Worm (Caenorhabditis elegans) whole organism, L1 larva: Measurements from ENCODE around the gene unc-3.
A peak's percentile ranks its signal among the peaks of the same experiment; 100 is the strongest.

ENCODE experiments used
- C04F5.9 ChIP-seq: sonication (generic microtip); optimal IDR thresholded peaks from 2 replicates; lab custom pipeline; 2016; ENCODE audit warnings: missing genetic modification characterization, missing compliant biosample characterization
- C16A3.4 ChIP-seq: fragments of 150-350 bp; optimal IDR thresholded peaks from 2 replicates; lab custom pipeline; 2014; ENCODE audit warnings: missing biosample characterization, missing genetic modification characterization
- C34B4.2 ChIP-seq: sonication (generic microtip); optimal IDR thresholded peaks from 2 replicates; lab custom pipeline; 2017; ENCODE audit warnings: mild to moderate bottlenecking, missing genetic modification characterization, missing compliant biosample characterization
- alr-1 ChIP-seq: fragments of 200-800 bp; sonication (Bioruptor generic); optimal IDR thresholded peaks from 2 replicates; lab custom pipeline; 2018; ENCODE audit warnings: borderline replicate concordance, mild to moderate bottlenecking, missing genetic modification characterization, missing compliant biosample characterization
- ceh-88 ChIP-seq: fragments of 200-800 bp; sonication (Bioruptor generic); IDR thresholded peaks from 2 replicates; pipeline ENCODE4 v1.3.6; 2022; ENCODE audit warnings: missing genetic modification characterization, missing compliant biosample characterization
- ces-1 ChIP-seq: fragments of 150-350 bp; optimal IDR thresholded peaks from 2 replicates; lab custom pipeline; 2014; ENCODE audit warnings: missing biosample characterization, missing genetic modification reagents, missing genetic modification characterization
- efl-1 ChIP-seq, 4 experiments: fragments of 150-350 bp; optimal IDR thresholded peaks in 3 of 4; peaks in 1 of 4; 1 replicate in 1 of 4; 2 replicates in 3 of 4; lab custom pipeline; 2014; ENCODE audit warnings: missing biosample characterization in 2 of 4, missing genetic modification characterization in 2 of 4, missing genetic modification reagents in 2 of 4
- efl-3 ChIP-seq: fragments of 200-800 bp; sonication (Bioruptor generic); optimal IDR thresholded peaks from 2 replicates; lab custom pipeline; 2018; ENCODE audit warnings: mild to moderate bottlenecking, missing genetic modification characterization, missing compliant biosample characterization
- elt-2 ChIP-seq: sonication (generic microtip); optimal IDR thresholded peaks from 2 replicates; lab custom pipeline; 2016; ENCODE audit warnings: missing genetic modification characterization, mild to moderate bottlenecking, inconsistent platforms, missing compliant biosample characterization, missing genetic modification reagents
- elt-3 ChIP-seq, 6 experiments: fragments of 150-350 bp in 1 of 6; sonication (generic microtip); optimal IDR thresholded peaks; 2 replicates each; lab custom pipeline; 2017 to 2018; ENCODE audit warnings: missing biosample characterization in 6 of 6, missing genetic modification characterization in 6 of 6, inconsistent platforms in 1 of 6
- fkh-4 ChIP-seq: sonication (generic microtip); optimal IDR thresholded peaks from 2 replicates; lab custom pipeline; 2016; ENCODE audit warnings: missing compliant biosample characterization, missing genetic modification characterization, borderline replicate concordance
- fkh-8 ChIP-seq: sonication (generic microtip); optimal IDR thresholded peaks from 2 replicates; lab custom pipeline; 2016; ENCODE audit warnings: mild to moderate bottlenecking, missing genetic modification characterization, missing compliant biosample characterization
- fos-1 ChIP-seq: fragments of 150-350 bp; optimal IDR thresholded peaks from 2 replicates; lab custom pipeline; 2014; ENCODE audit warnings: missing biosample characterization, missing genetic modification characterization
- hlh-4 ChIP-seq: sonication (generic microtip); optimal IDR thresholded peaks from 2 replicates; lab custom pipeline; 2016; ENCODE audit warnings: mild to moderate bottlenecking, missing genetic modification characterization, missing compliant biosample characterization
- irx-1 ChIP-seq: sonication (generic microtip); optimal IDR thresholded peaks from 2 replicates; lab custom pipeline; 2016; ENCODE audit warnings: missing genetic modification characterization, missing compliant biosample characterization
- lin-13 ChIP-seq: fragments of 150-350 bp; optimal IDR thresholded peaks from 2 replicates; lab custom pipeline; 2014; ENCODE audit warnings: missing biosample characterization, missing genetic modification reagents, missing genetic modification characterization
- mef-2 ChIP-seq: fragments of 150-350 bp; optimal IDR thresholded peaks from 2 replicates; lab custom pipeline; 2014; ENCODE audit warnings: missing biosample characterization, missing genetic modification characterization
- nhr-11 ChIP-seq: fragments of 150-350 bp; optimal IDR thresholded peaks from 2 replicates; lab custom pipeline; 2014; ENCODE audit warnings: missing biosample characterization, missing genetic modification characterization
- nhr-19 ChIP-seq: fragments of 200-800 bp; sonication (Bioruptor generic); conservative IDR thresholded peaks from 2 replicates; pipeline ENCODE4 v1.3.6; 2022; ENCODE audit warnings: missing genetic modification characterization, missing compliant biosample characterization
- nhr-237 ChIP-seq: fragments of 150-350 bp; optimal IDR thresholded peaks from 2 replicates; lab custom pipeline; 2014; ENCODE audit warnings: missing biosample characterization, missing genetic modification characterization
- nhr-76 ChIP-seq: sonication (generic microtip); optimal IDR thresholded peaks from 2 replicates; lab custom pipeline; 2017; ENCODE audit warnings: missing biosample characterization, missing genetic modification characterization
- nhr-77 ChIP-seq: fragments of 150-350 bp; optimal IDR thresholded peaks from 2 replicates; lab custom pipeline; 2014; ENCODE audit warnings: missing biosample characterization, missing genetic modification characterization
- nhr-85 ChIP-seq: sonication (generic microtip); peaks from one replicate; lab custom pipeline; 2016; ENCODE audit warnings: missing genetic modification characterization, inconsistent platforms, missing compliant biosample characterization
- pqm-1 ChIP-seq: sonication (generic microtip); optimal IDR thresholded peaks from 3 replicates; lab custom pipeline; 2017; ENCODE audit warnings: missing biosample characterization, missing genetic modification characterization
- snpc-4 ChIP-seq: fragments of 150-350 bp; optimal IDR thresholded peaks from 2 replicates; lab custom pipeline; 2014; ENCODE audit warnings: missing biosample characterization, missing genetic modification characterization
- swsn-7 ChIP-seq: sonication (generic microtip); optimal IDR thresholded peaks from 2 replicates; lab custom pipeline; 2016; ENCODE audit warnings: missing genetic modification characterization, missing compliant biosample characterization
- tbx-2 ChIP-seq: sonication (generic microtip); optimal IDR thresholded peaks from 2 replicates; lab custom pipeline; 2016; ENCODE audit warnings: missing genetic modification characterization, missing compliant biosample characterization
- unc-30 ChIP-seq: sonication (generic microtip); optimal IDR thresholded peaks from 2 replicates; lab custom pipeline; 2017; ENCODE audit warnings: missing biosample characterization, missing genetic modification characterization
- unc-86 ChIP-seq: sonication (generic microtip); optimal IDR thresholded peaks from 2 replicates; lab custom pipeline; 2016; ENCODE audit warnings: missing genetic modification characterization, missing compliant biosample characterization
- vab-15 ChIP-seq: sonication (generic microtip); optimal IDR thresholded peaks from 2 replicates; lab custom pipeline; 2017; ENCODE audit warnings: missing genotype, mild to moderate bottlenecking, missing genetic modification characterization, missing compliant biosample characterization
- zag-1 ChIP-seq: fragments of 150-350 bp; optimal IDR thresholded peaks from 2 replicates; lab custom pipeline; 2014; ENCODE audit warnings: missing biosample characterization, missing genetic modification characterization
- zip-4 ChIP-seq: fragments of 200-800 bp; sonication (Bioruptor generic); optimal IDR thresholded peaks from 2 replicates; lab custom pipeline; 2018; ENCODE audit warnings: mild to moderate bottlenecking, missing genetic modification characterization, moderate library complexity, missing compliant biosample characterization

unc-3 gene

DNA sequence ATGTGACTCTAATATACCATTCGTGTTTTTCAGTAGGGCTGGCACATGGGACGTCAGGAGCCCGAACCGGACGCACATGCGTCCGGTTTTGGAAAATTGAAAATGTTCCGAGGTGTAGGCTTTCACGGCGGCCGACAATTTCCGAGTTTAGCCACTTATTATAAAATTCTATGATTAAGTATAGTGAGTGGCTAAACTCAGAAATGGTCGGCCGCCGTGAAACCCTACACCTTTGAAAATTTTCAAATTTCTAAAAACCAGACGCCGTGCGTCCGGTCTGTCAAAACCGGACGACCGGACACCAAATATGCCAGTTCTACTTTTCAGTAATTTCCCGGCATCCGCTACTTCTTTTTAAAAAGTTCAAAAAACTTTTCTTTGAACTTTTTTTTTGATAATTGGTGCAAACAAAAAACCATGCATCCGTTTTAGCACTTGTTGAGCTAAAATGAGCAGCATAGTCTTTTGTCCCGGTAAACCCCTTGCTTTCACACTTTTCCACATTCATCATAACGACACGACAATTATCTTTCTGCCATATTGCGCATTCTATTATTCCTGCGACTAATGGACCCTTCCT is 15.6 kb upstream of the unc-3 start:
- TF ChIP-seq nhr-19 (GFP tag; lab: Robert Waterston, UW) (no peak), snpc-4 (tag; lab: Kevin White, UChicago) (peak; percentile 14), nhr-85 (tag; lab: Kevin White, UChicago) (peak; percentile 31)

ce11 chrX:14759549-14759948 is 13.8 kb upstream of the unc-3 start:
- TF ChIP-seq zag-1 (no peak), hlh-4 (tag; lab: Kevin White, UChicago) (no peak), ceh-88 (GFP tag; lab: Robert Waterston, UW) (no peak), nhr-11 (tag; lab: Kevin White, UChicago) (no peak), nhr-77 (tag; lab: Kevin White, UChicago) (no peak), elt-3 (tag; optimal IDR thresholded peaks at IDR 0.05; lab: Kevin White, UChicago) (no peak), fkh-4 (tag; lab: Kevin White, UChicago) (no peak), unc-30 (tag; lab: Kevin White, UChicago) (no peak), nhr-237 (tag; lab: Kevin White, UChicago) (no peak), vab-15 (tag; lab: Kevin White, UChicago) (no peak), irx-1 (tag; lab: Kevin White, UChicago) (no peak), unc-86 (tag; lab: Kevin White, UChicago) (no peak), mef-2 (tag; lab: Kevin White, UChicago) (no peak), zip-4 (GFP tag; lab: Kevin White, UChicago) (no peak), C16A3.4 (no peak)

- no peak for TF ChIP-seq fkh-8
- TF ChIP-seq ces-1 (GFP tag; lab: Kevin White, UChicago) = no peak
These were observed 13.2 kb upstream of the unc-3 start for ce11 chrX:14760166-14760565.

DNA sequence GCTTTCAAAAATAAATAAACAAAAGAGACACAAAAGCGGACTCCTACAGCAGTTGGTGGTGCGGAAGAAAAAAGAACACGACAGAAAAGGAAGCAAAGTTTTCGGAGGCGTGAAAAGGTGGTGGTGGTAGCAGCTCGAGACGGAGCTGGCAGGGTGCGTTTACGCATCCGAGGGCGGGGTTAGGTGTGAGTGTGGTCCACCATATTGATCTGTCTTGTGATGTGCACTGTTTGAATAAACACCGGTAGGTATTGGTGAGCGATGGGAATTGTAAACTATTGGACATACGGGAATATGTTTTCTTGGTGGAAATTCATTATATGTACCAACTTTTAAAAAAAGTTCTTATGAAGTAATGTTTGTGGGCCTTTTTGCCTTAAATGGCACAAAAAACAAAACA is 12.3 kb upstream of the unc-3 start, which contains the start of gene C05G5.5:
C05G5.5 (minus strand) TSS at position 101 of the 400 bp plus-strand sequence.
- TF ChIP-seq efl-1 (optimal IDR thresholded peaks at IDR 0.05; lab: Kevin White, UChicago) = no peak
- no peak for TF ChIP-seq efl-1 (GFP tag; optimal IDR thresholded peaks at IDR 0.05 in 1 of 2; lab: Kevin White, UChicago)
- no peak for TF ChIP-seq swsn-7 (tag; lab: Kevin White, UChicago)
- TF ChIP-seq lin-13 (GFP tag; lab: Kevin White, UChicago) = no peak
- TF ChIP-seq pqm-1 (tag; lab: Kevin White, UChicago) = no peak
- TF ChIP-seq nhr-85 (tag; lab: Kevin White, UChicago) = no peak
- TF ChIP-seq alr-1 (tag; lab: Kevin White, UChicago) = no peak
- no peak for TF ChIP-seq nhr-76 (tag; lab: Kevin White, UChicago)
- no peak for TF ChIP-seq efl-3 (GFP tag; lab: Kevin White, UChicago)
- TF ChIP-seq, all 84 proteins: peak for 0

DNA sequence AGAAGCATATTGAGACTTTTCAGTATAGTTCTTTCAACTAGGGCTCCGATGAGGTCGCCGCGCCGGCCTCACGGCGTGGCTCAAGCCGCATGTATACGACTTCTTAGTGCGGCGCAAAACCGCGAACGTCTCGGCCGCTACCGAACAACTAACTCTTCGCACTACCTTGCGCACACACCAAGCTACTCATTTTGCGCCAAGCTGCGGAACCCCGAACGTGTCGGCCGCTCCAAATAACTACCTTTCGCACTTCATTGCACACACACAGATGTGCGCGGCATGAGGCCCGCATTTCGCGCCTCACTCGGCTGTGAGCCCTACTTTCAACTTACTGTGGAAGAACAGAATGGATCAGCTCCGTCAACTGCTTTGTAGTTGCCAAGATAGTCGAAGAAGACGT is 5.5 kb upstream of the unc-3 start:
- TF ChIP-seq tbx-2 (no peak), nhr-11 (tag; lab: Kevin White, UChicago) (no peak), unc-86 (tag; lab: Kevin White, UChicago) (no peak)

DNA sequence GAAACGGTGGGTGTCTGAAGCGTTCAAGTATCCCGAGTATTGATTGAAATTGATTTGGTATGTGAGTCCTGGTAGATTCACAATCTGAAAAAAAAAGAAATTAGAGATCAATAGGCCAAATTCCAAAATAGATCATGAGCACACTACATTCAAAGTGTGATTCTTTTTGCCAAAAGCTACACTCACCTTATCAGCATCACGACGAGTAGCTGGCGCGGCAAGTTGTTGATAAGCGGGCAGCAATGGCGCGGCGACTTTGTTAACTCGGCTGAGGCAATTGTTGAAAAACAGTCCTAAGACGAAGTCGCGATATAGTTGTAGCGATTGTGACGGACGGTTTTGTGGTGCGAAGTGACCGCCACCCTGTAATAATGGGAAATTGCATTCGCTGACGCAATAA is 4.3 kb upstream of the unc-3 start:
- no peak for TF ChIP-seq ceh-88 (GFP tag; lab: Robert Waterston, UW)
- peak; percentile 66 for TF ChIP-seq elt-2
- no peak for TF ChIP-seq C34B4.2 (tag; lab: Kevin White, UChicago)

DNA sequence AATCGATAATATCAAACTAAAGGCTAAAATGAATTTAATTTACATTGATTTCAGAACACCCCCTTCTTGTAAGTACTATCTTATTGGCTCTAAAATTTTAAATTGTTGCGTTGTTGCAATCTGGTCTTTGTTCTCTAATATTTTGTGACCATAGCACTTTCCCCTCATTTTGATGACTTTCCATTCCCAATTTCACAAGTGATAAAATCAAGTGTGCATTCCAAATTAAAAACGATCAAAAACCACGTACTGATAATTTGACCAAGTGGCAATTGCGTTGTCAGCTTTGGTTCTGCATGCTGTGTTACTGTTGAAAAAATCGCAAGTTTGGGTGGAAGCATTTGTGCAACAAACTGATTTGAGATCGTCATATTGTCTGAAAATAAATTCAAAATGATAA is 3.0 kb upstream of the unc-3 start:
- TF ChIP-seq fos-1 (tag; lab: Kevin White, UChicago) = no peak
- no peak for TF ChIP-seq C04F5.9
- TF ChIP-seq fkh-4 (tag; lab: Kevin White, UChicago) = no peak
- peak; percentile 16 for TF ChIP-seq elt-2
